Worm (Caenorhabditis elegans) whole organism, young adult: Measurements from ENCODE around the gene inx-8.

Experiments used
- ceh-58 ChIP-seq: fragments of 200-800 bp; sonication (Bioruptor generic); IDR thresholded peaks from 2 replicates; pipeline ENCODE4 v1.3.6; 2022; ENCODE audit warnings: missing genetic modification characterization, missing compliant biosample characterization
- mes-4 ChIP-seq: sonication (generic microtip); optimal IDR thresholded peaks from 2 replicates; lab custom pipeline; 2016; ENCODE audit warnings: missing genotype, missing genetic modification characterization, missing compliant biosample characterization
- nfya-1 ChIP-seq: sonication (generic microtip); optimal IDR thresholded peaks from 2 replicates; lab custom pipeline; 2017; ENCODE audit warnings: antibody characterized with exemption, missing compliant biosample characterization, missing genetic modification characterization, borderline replicate concordance; ENCODE audit not compliant: insufficient read depth
- nhr-90 ChIP-seq: sonication (generic microtip); optimal IDR thresholded peaks from 2 replicates; lab custom pipeline; 2016; ENCODE audit warnings: missing genotype, mild to moderate bottlenecking, missing genetic modification characterization, missing compliant biosample characterization
- pha-4 ChIP-seq: fragments of 150-350 bp; sonication (generic microtip); optimal IDR thresholded peaks from 2 replicates; lab custom pipeline; 2014; ENCODE audit warnings: missing biosample characterization, missing genetic modification reagents, missing genetic modification characterization
- somi-1 ChIP-seq: fragments of 200-800 bp; sonication (Bioruptor generic); optimal IDR thresholded peaks from 2 replicates; lab custom pipeline; 2018; ENCODE audit warnings: mild to moderate bottlenecking, missing genetic modification characterization, missing compliant biosample characterization

DNA sequence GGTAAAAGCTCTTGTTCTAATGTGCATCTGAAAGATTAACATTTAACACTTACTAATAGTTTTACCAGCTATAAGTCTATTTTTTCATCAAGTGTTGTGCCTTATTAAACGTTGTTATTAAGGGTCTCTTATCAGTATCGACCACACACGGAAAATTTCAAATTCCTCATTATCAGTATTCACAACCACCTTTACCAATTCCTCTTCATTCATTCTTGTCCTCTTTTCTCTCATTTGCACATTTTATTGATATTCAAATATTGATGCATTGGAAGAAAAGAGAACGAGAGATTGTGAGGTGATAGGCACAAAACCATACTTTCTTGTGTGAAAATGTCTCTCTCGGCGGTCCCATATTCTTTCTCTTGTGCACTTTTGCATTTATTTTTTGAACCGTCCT is 48.2 kb downstream of the inx-8 start:
- TF ChIP-seq mes-4 (tag; lab: Kevin White, UChicago) (no peak), nfya-1 (tag; lab: Kevin White, UChicago) (no peak), ceh-58 (GFP tag; lab: Robert Waterston, UW) (no peak), pha-4 (tag; lab: Kevin White, UChicago) (no peak), nhr-90 (tag; lab: Kevin White, UChicago) (no peak), somi-1 (GFP tag; lab: Kevin White, UChicago) (no peak)
